ENCODE assay signal across 4 worm cellular contexts in the genomic region with DNA sequence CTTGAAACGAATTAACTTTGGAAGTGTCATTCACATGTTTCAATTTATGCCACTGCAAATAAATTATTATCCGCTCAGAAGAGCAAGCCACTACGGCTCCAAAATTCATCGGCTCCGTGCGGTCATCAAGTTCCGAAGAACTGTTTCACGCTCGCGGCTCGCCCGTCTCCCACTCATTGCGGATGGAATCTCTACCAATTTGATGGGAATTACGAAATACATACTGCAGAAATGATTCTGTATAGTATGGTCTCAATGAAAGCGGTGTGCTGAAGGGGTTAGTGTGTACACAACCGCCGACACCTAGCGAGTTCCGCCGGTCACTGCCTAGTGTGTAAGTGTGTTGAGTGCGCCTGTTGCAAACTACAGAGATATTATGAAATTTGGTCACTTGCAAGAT.
A peak's percentile ranks its signal among the peaks of the same experiment; 100 is the strongest.
TF ChIP-seq lines count a peak whose summit lies in the region.

No protein-coding gene starts in this region.

TF ChIP-seq in whole organism, L1 larva, 84 proteins besides CTCF, POLR2A, EP300 and RAD21 (continued from another document):
- peak in 1 of 3 experiments; percentile 0 for TF ChIP-seq dpl-1 (GFP tag; optimal IDR thresholded peaks at IDR 0.05; lab: Kevin White, UChicago)
- TF ChIP-seq zip-4 (GFP tag; optimal IDR thresholded peaks at IDR 0.05; lab: Kevin White, UChicago): peak; percentile 70
- peak; percentile 11 for TF ChIP-seq skn-1 (tag; optimal IDR thresholded peaks at IDR 0.05; lab: Kevin White, UChicago)
- peak; percentile 61 for TF ChIP-seq elt-2 (tag; optimal IDR thresholded peaks at IDR 0.05; lab: Kevin White, UChicago)
- peak; percentile 97 for TF ChIP-seq snpc-4 (tag; optimal IDR thresholded peaks at IDR 0.05; lab: Kevin White, UChicago)
- peak; percentile 66 for TF ChIP-seq nhr-19 (GFP tag; conservative IDR thresholded peaks at IDR 0.05; lab: Robert Waterston, UW)
- TF ChIP-seq nhr-11 (tag; optimal IDR thresholded peaks at IDR 0.05; lab: Kevin White, UChicago): no peak
- TF ChIP-seq nhr-20 (tag; optimal IDR thresholded peaks at IDR 0.05; lab: Kevin White, UChicago): peak; percentile 75
- peak; percentile 29 for TF ChIP-seq swsn-7 (tag; optimal IDR thresholded peaks at IDR 0.05; lab: Kevin White, UChicago)
- peak; percentile 62 for TF ChIP-seq nhr-90 (tag; optimal IDR thresholded peaks at IDR 0.05; lab: Kevin White, UChicago; ENCODE audit: poor library complexity)
- TF ChIP-seq ceh-63 (GFP tag; optimal IDR thresholded peaks at IDR 0.05; lab: Kevin White, UChicago): no peak
TF ChIP-seq in whole organism, L1 larva: peak in this region for 17.

TF ChIP-seq in whole organism, L2 larva, 48 proteins besides CTCF, POLR2A, EP300 and RAD21 (continued from another document):
- TF ChIP-seq nhr-77 (tag; optimal IDR thresholded peaks at IDR 0.05; lab: Kevin White, UChicago): no peak

TF ChIP-seq in whole organism, L3 larva, 47 proteins besides CTCF, POLR2A, EP300 and RAD21 (continued from another document):
- TF ChIP-seq nfya-1 (tag; optimal IDR thresholded peaks at IDR 0.05; lab: Kevin White, UChicago; ENCODE audit: insufficient read depth) (peak; percentile 5), nhr-77 (tag; optimal IDR thresholded peaks at IDR 0.05; lab: Kevin White, UChicago) (peak; percentile 18), snpc-4 (tag; optimal IDR thresholded peaks at IDR 0.05; lab: Kevin White, UChicago) (peak; percentile 95), ceh-82 (tag; optimal IDR thresholded peaks at IDR 0.05; lab: Kevin White, UChicago) (peak; percentile 40)

TF ChIP-seq in whole organism, young adult, 124 proteins besides CTCF, POLR2A, EP300 and RAD21 (continued from another document):
- 0 out of 2 replicates have a peak, but pooled peaks have one; percentile 62 for TF ChIP-seq nhr-120 (GFP tag; IDR thresholded peaks at IDR 0.05; lab: Robert Waterston, UW)
- no peak for TF ChIP-seq mxl-1 (tag; optimal IDR thresholded peaks at IDR 0.05; lab: Kevin White, UChicago)
- TF ChIP-seq die-1 (tag; optimal IDR thresholded peaks at IDR 0.05; lab: Kevin White, UChicago): no peak
- TF ChIP-seq C06A6.2 (GFP tag; conservative IDR thresholded peaks at IDR 0.05; lab: Robert Waterston, UW): no peak
- no peak for TF ChIP-seq nfya-1 (tag; optimal IDR thresholded peaks at IDR 0.05; lab: Kevin White, UChicago; ENCODE audit: borderline replicate concordance, insufficient read depth)
- TF ChIP-seq B0035.1 (tag; optimal IDR thresholded peaks at IDR 0.05; lab: Kevin White, UChicago): no peak
- no peak for TF ChIP-seq ccch-3 (GFP tag; optimal IDR thresholded peaks at IDR 0.05; lab: Kevin White, UChicago)
- no peak for TF ChIP-seq Y67H2A.10 (GFP tag; conservative IDR thresholded peaks at IDR 0.05; lab: Robert Waterston, UW)
- no peak for TF ChIP-seq bed-1 (GFP tag; IDR thresholded peaks at IDR 0.05; lab: Robert Waterston, UW)
- TF ChIP-seq F57A8.1 (GFP tag; optimal IDR thresholded peaks at IDR 0.05; lab: Kevin White, UChicago): no peak
- no peak for TF ChIP-seq cebp-1 (GFP tag; IDR thresholded peaks at IDR 0.05; lab: Robert Waterston, UW)
- TF ChIP-seq cebp-1 (tag; optimal IDR thresholded peaks at IDR 0.05; lab: Kevin White, UChicago): no peak
- TF ChIP-seq hrde-1 (tag; optimal IDR thresholded peaks at IDR 0.05; lab: Kevin White, UChicago; ENCODE audit: borderline replicate concordance): no peak
- no peak for TF ChIP-seq sdz-38 (tag; optimal IDR thresholded peaks at IDR 0.05; lab: Kevin White, UChicago)
- TF ChIP-seq Y53F4B.3 (GFP tag; IDR thresholded peaks at IDR 0.05; lab: Robert Waterston, UW): no peak
- no peak for TF ChIP-seq egrh-3 (GFP tag; IDR thresholded peaks at IDR 0.05; lab: Robert Waterston, UW)
- no peak for TF ChIP-seq mes-4 (tag; optimal IDR thresholded peaks at IDR 0.05; lab: Kevin White, UChicago)
- TF ChIP-seq dpl-1 (GFP tag; optimal IDR thresholded peaks at IDR 0.05; lab: Kevin White, UChicago): no peak
- peak; percentile 91 for TF ChIP-seq snpc-4 (GFP tag; optimal IDR thresholded peaks at IDR 0.05; lab: Kevin White, UChicago)
- TF ChIP-seq snpc-4 (tag; optimal IDR thresholded peaks at IDR 0.05; lab: Kevin White, UChicago): peak; percentile 90 to 97 (median 93)
- TF ChIP-seq snpc-1.3 (tag; optimal IDR thresholded peaks at IDR 0.05; lab: Kevin White, UChicago; ENCODE audit: insufficient read depth): peak; percentile 43
- no peak for TF ChIP-seq F37B4.10 (GFP tag; IDR thresholded peaks at IDR 0.05; lab: Robert Waterston, UW)
- no peak for TF ChIP-seq Y53G8AR.9 (GFP tag; conservative IDR thresholded peaks at IDR 0.05; lab: Robert Waterston, UW)
- TF ChIP-seq F33H1.4 (GFP tag; IDR thresholded peaks at IDR 0.05; lab: Robert Waterston, UW): no peak
- TF ChIP-seq ceh-40 (GFP tag; IDR thresholded peaks at IDR 0.05; lab: Robert Waterston, UW): no peak
- peak; percentile 43; the same call in 1 of the 2 replicates for TF ChIP-seq hmg-20 (GFP tag; IDR thresholded peaks at IDR 0.05; lab: Robert Waterston, UW)
- no peak for TF ChIP-seq ama-1 (optimal IDR thresholded peaks at IDR 0.05; lab: Kevin White, UChicago)
- no peak for TF ChIP-seq ama-1 (GFP tag; optimal IDR thresholded peaks at IDR 0.05; lab: Kevin White, UChicago)
- peak; percentile 53; the same call in 1 of the 2 replicates for TF ChIP-seq ekl-4 (GFP tag; IDR thresholded peaks at IDR 0.05; lab: Robert Waterston, UW)
- TF ChIP-seq attf-5 (GFP tag; optimal IDR thresholded peaks at IDR 0.05; lab: Kevin White, UChicago): no peak
- TF ChIP-seq ets-4 (GFP tag; optimal IDR thresholded peaks at IDR 0.05; lab: Kevin White, UChicago): no peak
- no peak for TF ChIP-seq F22D6.2 (tag; optimal IDR thresholded peaks at IDR 0.05; lab: Kevin White, UChicago)
- no peak for TF ChIP-seq pha-4 (tag; optimal IDR thresholded peaks at IDR 0.05; lab: Kevin White, UChicago)
- no peak for TF ChIP-seq ztf-6 (GFP tag; IDR thresholded peaks at IDR 0.05; lab: Robert Waterston, UW)
- TF ChIP-seq nhr-27 (tag; optimal IDR thresholded peaks at IDR 0.05; lab: Kevin White, UChicago): no peak
- peak; percentile 17 for TF ChIP-seq ztf-18 (tag; optimal IDR thresholded peaks at IDR 0.05; lab: Kevin White, UChicago)
- no peak for TF ChIP-seq unc-130 (GFP tag; optimal IDR thresholded peaks at IDR 0.05; lab: Kevin White, UChicago)
- TF ChIP-seq mcd-1 (GFP tag; IDR thresholded peaks at IDR 0.05; lab: Robert Waterston, UW): no peak; the same call in 1 of the 2 replicates
- TF ChIP-seq nfyb-1 (GFP tag; IDR thresholded peaks at IDR 0.05; lab: Robert Waterston, UW): no peak
- no peak for TF ChIP-seq aptf-2 (GFP tag; conservative IDR thresholded peaks at IDR 0.05; lab: Robert Waterston, UW)
- TF ChIP-seq zfh-2 (GFP tag; conservative IDR thresholded peaks at IDR 0.05; lab: Robert Waterston, UW): no peak
- TF ChIP-seq K11D2.4 (GFP tag; IDR thresholded peaks at IDR 0.05; lab: Robert Waterston, UW): no peak
- no peak for TF ChIP-seq efl-1 (GFP tag; optimal IDR thresholded peaks at IDR 0.05; lab: Kevin White, UChicago)
- no peak for TF ChIP-seq Y56A3A.18 (GFP tag; IDR thresholded peaks at IDR 0.05; lab: Robert Waterston, UW)
- TF ChIP-seq F23B12.7 (tag; optimal IDR thresholded peaks at IDR 0.05; lab: Kevin White, UChicago; ENCODE audit: insufficient read depth): no peak
- TF ChIP-seq hlh-12 (tag; optimal IDR thresholded peaks at IDR 0.05; lab: Kevin White, UChicago): no peak
- no peak for TF ChIP-seq nhr-179 (tag; optimal IDR thresholded peaks at IDR 0.05; lab: Kevin White, UChicago)
- peak; percentile 93 for TF ChIP-seq him-1 (tag; optimal IDR thresholded peaks at IDR 0.05; lab: Kevin White, UChicago)
- no peak for TF ChIP-seq lin-54 (GFP tag; optimal IDR thresholded peaks at IDR 0.05; lab: Kevin White, UChicago)
- TF ChIP-seq Y79H2A.3 (GFP tag; conservative IDR thresholded peaks at IDR 0.05; lab: Robert Waterston, UW): no peak
- no peak; the same call in 1 of the 2 replicates for TF ChIP-seq C17E4.6 (GFP tag; IDR thresholded peaks at IDR 0.05; lab: Robert Waterston, UW)
- no peak for TF ChIP-seq hsf-1 (GFP tag; IDR thresholded peaks at IDR 0.05; lab: Robert Waterston, UW)
- no peak for TF ChIP-seq zim-3 (tag; optimal IDR thresholded peaks at IDR 0.05; lab: Kevin White, UChicago)
- TF ChIP-seq F49E8.2 (tag; optimal IDR thresholded peaks at IDR 0.05; lab: Kevin White, UChicago; ENCODE audit: insufficient read depth): peak; percentile 56
- no peak for TF ChIP-seq ztf-22 (GFP tag; optimal IDR thresholded peaks at IDR 0.05; lab: Kevin White, UChicago)
- peak; percentile 81 for TF ChIP-seq hmg-1.2 (GFP tag; IDR thresholded peaks at IDR 0.05; lab: Robert Waterston, UW)
- TF ChIP-seq F57C9.4 (tag; optimal IDR thresholded peaks at IDR 0.05; lab: Kevin White, UChicago): no peak
- no peak for TF ChIP-seq sea-2 (GFP tag; IDR thresholded peaks at IDR 0.05; lab: Robert Waterston, UW)
- TF ChIP-seq lin-35 (GFP tag; optimal IDR thresholded peaks at IDR 0.05; lab: Kevin White, UChicago): no peak
- TF ChIP-seq bed-2 (GFP tag; IDR thresholded peaks at IDR 0.05; lab: Robert Waterston, UW): no peak
- peak; percentile 77 for TF ChIP-seq D2030.7 (GFP tag; IDR thresholded peaks at IDR 0.05; lab: Robert Waterston, UW)
- TF ChIP-seq snpc-3.4 (tag; optimal IDR thresholded peaks at IDR 0.05; lab: Kevin White, UChicago): peak; percentile 84
- no peak for TF ChIP-seq B0019.2 (GFP tag; conservative IDR thresholded peaks at IDR 0.05; lab: Robert Waterston, UW)
- TF ChIP-seq ceh-100 (GFP tag; IDR thresholded peaks at IDR 0.05; lab: Robert Waterston, UW): peak; percentile 51
- TF ChIP-seq madf-6 (GFP tag; IDR thresholded peaks at IDR 0.05; lab: Robert Waterston, UW): peak; percentile 70; the same call in 1 of the 2 replicates
- no peak for TF ChIP-seq lag-1 (GFP tag; IDR thresholded peaks at IDR 0.05; lab: Robert Waterston, UW)
- TF ChIP-seq ztf-28 (GFP tag; IDR thresholded peaks at IDR 0.05; lab: Robert Waterston, UW): no peak
- TF ChIP-seq rpc-1 (optimal IDR thresholded peaks at IDR 0.05; lab: Kevin White, UChicago): no peak
- TF ChIP-seq rpc-1 (tag; optimal IDR thresholded peaks at IDR 0.05; lab: Kevin White, UChicago): peak; percentile 11
- no peak for TF ChIP-seq madf-10 (tag; optimal IDR thresholded peaks at IDR 0.05; lab: Kevin White, UChicago)
- peak; percentile 71 for TF ChIP-seq tbp1 (GFP tag; optimal IDR thresholded peaks at IDR 0.05; lab: Kevin White, UChicago)
- TF ChIP-seq gei-17 (GFP tag; optimal IDR thresholded peaks at IDR 0.05; lab: Kevin White, UChicago): no peak
- TF ChIP-seq fkh-3 (tag; optimal IDR thresholded peaks at IDR 0.05; lab: Kevin White, UChicago): no peak
- TF ChIP-seq nhr-90 (tag; optimal IDR thresholded peaks at IDR 0.05; lab: Kevin White, UChicago): no peak
- no peak for TF ChIP-seq aptf-3 (GFP tag; IDR thresholded peaks at IDR 0.05; lab: Robert Waterston, UW)
- peak in 1 of 2 experiments; percentile 22 for TF ChIP-seq rec-8 (tag; optimal IDR thresholded peaks at IDR 0.05; lab: Kevin White, UChicago)
- no peak for TF ChIP-seq F52B5.7 (tag; optimal IDR thresholded peaks at IDR 0.05; lab: Kevin White, UChicago)
- TF ChIP-seq egl-18 (GFP tag; IDR thresholded peaks at IDR 0.05; lab: Robert Waterston, UW): no peak
- no peak for TF ChIP-seq B0261.1 (tag; optimal IDR thresholded peaks at IDR 0.05; lab: Kevin White, UChicago)
- no peak for TF ChIP-seq ztf-3 (GFP tag; optimal IDR thresholded peaks at IDR 0.05; lab: Kevin White, UChicago)
- TF ChIP-seq lin-26 (GFP tag; IDR thresholded peaks at IDR 0.05; lab: Robert Waterston, UW): peak; percentile 99
- no peak for TF ChIP-seq somi-1 (GFP tag; optimal IDR thresholded peaks at IDR 0.05; lab: Kevin White, UChicago)
- no peak for TF ChIP-seq nfya-2 (GFP tag; IDR thresholded peaks at IDR 0.05; lab: Robert Waterston, UW)
- TF ChIP-seq attf-3 (GFP tag; conservative IDR thresholded peaks at IDR 0.05; lab: Robert Waterston, UW): no peak
- no peak for TF ChIP-seq cebp-2 (GFP tag; IDR thresholded peaks at IDR 0.05; lab: Robert Waterston, UW)
- peak; percentile 68 for TF ChIP-seq rcor-1 (GFP tag; IDR thresholded peaks at IDR 0.05; lab: Robert Waterston, UW)
